Fruit fly (Drosophila melanogaster): ENCODE data around the gene CG2059.

DNA sequence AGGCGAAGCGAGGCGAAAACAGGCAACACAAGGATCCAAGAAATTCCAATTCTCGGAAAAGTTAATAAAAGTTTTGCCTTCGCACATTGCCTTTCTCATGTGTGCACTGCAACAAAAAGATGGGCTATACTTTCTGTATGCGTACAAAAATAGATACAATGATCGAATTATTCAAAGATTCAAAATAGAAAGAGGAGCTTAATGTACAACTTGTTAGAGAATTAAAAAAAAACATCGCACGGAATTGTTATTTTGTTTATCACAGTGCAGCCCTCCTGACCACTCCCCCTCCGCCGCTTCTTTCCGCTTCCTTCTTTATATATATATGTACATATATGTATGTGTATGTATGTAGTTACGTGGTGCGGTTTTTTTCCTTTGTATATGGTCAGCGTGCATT is 16.2 kb downstream of the CG2059 start:
- no peak for TF ChIP-seq Sin3A (optimal IDR thresholded peaks at IDR 0.05)
- no peak for TF ChIP-seq insv (optimal IDR thresholded peaks at IDR 0.05)
- no peak for TF ChIP-seq h (optimal IDR thresholded peaks at IDR 0.05)
